Worm (Caenorhabditis elegans) whole organism, mixed stage, embryonic: ENCODE data around the gene C33D3.3.

Experiments used
- hlh-1 ChIP-seq: fragments of 150-350 bp; optimal IDR thresholded peaks from 2 replicates; lab custom pipeline; 2014; ENCODE audit warnings: missing biosample characterization, missing genetic modification reagents, missing genetic modification characterization
- lin-13 ChIP-seq: fragments of 150-350 bp; optimal IDR thresholded peaks from 2 replicates; lab custom pipeline; 2014; ENCODE audit warnings: missing biosample characterization, missing genetic modification characterization
- lsy-2 ChIP-seq: fragments of 150-350 bp; optimal IDR thresholded peaks from 2 replicates; lab custom pipeline; 2014; ENCODE audit warnings: missing biosample characterization, missing genetic modification characterization
- mls-2 ChIP-seq: sonication (generic microtip); optimal IDR thresholded peaks from 2 replicates; lab custom pipeline; 2016; ENCODE audit warnings: mild to moderate bottlenecking, missing genetic modification characterization, moderate library complexity, missing compliant biosample characterization
- nhr-76 ChIP-seq: sonication (generic microtip); optimal IDR thresholded peaks from 2 replicates; lab custom pipeline; 2017; ENCODE audit warnings: missing biosample characterization, missing genetic modification characterization
- snpc-4 ChIP-seq: fragments of 150-350 bp; optimal IDR thresholded peaks from 2 replicates; lab custom pipeline; 2014; ENCODE audit warnings: missing biosample characterization, missing genetic modification characterization
- unc-39 ChIP-seq: fragments of 150-350 bp; optimal IDR thresholded peaks from 2 replicates; lab custom pipeline; 2014; ENCODE audit warnings: missing biosample characterization, missing genetic modification characterization

DNA sequence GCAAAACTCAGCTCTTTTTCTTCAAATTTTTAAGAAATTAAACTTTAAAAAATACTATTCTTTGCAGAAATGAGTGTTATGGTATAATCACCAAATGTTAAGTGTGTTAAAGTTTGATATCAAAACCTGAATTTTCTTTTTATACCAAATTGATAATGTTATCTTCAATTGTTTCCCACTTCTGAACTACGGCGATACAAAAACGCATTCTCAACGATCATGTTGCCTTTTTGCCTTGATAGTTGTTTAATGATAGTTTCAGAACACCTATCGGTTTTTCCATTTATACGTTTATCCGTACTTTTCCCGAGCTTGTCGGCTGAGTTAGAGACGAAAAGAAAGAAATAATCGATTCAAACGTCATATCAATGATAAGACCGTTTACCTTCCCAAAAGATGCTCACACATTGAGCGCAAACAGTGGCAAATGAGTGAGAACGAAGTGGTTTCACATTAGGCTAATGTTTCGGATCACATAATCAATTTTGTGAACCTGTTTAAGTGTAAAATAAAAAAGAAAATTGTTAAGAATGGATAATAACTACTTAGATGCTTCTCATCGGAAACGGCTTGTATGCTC, 10.1 kb upstream of the C33D3.3 start, which contains the start of gene elt-4:
- TF ChIP-seq hlh-1 (no peak), nhr-76 (no peak), lin-13 (tag; lab: Kevin White, UChicago) (no peak), snpc-4 (tag; lab: Kevin White, UChicago) (no peak), lsy-2 (tag; lab: Kevin White, UChicago) (no peak), unc-39 (tag; lab: Kevin White, UChicago) (no peak), mls-2 (tag; lab: Kevin White, UChicago) (no peak)
